Fruit fly (Drosophila melanogaster) whole organism, prepupa: ENCODE results near the gene vex.
"Not testable (repeated sequence)": the region's sequence is repeated elsewhere in the genome, so short reads cannot be mapped to it uniquely, and the experiment has no call there.

ENCODE experiments used
- CG15336 ChIP-seq: fragments of 200-800 bp; sonication (Bioruptor generic); IDR thresholded peaks from 2 replicates; pipeline ENCODE4 v1.3.6; 2022; ENCODE audit warnings: missing biosample characterization, missing genetic modification characterization
- CG8632 ChIP-seq: fragments of 200-800 bp; sonication (Bioruptor generic); optimal IDR thresholded peaks from 3 replicates; lab custom pipeline; 2016; ENCODE audit warnings: missing biosample characterization, missing genetic modification characterization
- Lpt ChIP-seq: fragments of 200-800 bp; sonication (Bioruptor generic); optimal IDR thresholded peaks from 3 replicates; lab custom pipeline; 2016; ENCODE audit warnings: missing biosample characterization, missing genetic modification characterization
- OdsH ChIP-seq: fragments of 200-800 bp; sonication (Bioruptor generic); optimal IDR thresholded peaks from 3 replicates; lab custom pipeline; 2016; ENCODE audit warnings: missing biosample characterization, missing genetic modification characterization
- Sox15 ChIP-seq: fragments of 200-800 bp; sonication (Bioruptor generic); optimal IDR thresholded peaks from 3 replicates; lab custom pipeline; 2016; ENCODE audit warnings: missing biosample characterization, missing genetic modification characterization
- fd59A ChIP-seq: fragments of 200-800 bp; sonication (Bioruptor generic); optimal IDR thresholded peaks from 2 replicates; lab custom pipeline; 2017; ENCODE audit warnings: missing biosample characterization, mild to moderate bottlenecking, missing genetic modification characterization, missing genetic modification reagents
- pdm3 ChIP-seq: fragments of 200-800 bp; sonication (Bioruptor generic); optimal IDR thresholded peaks from 3 replicates; lab custom pipeline; 2016; ENCODE audit warnings: missing biosample characterization, missing genetic modification characterization

DNA sequence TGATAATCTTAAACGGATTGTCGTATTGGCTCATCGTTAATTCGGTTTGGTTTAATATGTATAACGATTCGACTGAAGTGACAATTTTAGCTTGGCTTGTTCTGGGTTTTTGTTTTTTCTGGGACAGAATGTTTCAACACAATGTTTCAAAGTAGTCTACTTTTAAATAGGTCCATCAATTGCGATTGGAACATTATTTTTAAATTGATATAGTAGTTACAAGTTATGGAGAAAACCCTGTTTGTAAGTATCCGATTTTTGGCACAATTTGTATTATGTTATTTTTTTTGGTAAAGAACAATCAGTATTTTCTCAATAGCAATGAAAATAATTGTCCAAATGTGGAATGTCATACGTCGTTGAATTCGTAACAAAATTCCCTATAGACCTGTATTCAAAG, 88.8 kb downstream of the vex start, which contains the start of gene Rab9Fa:
- TF ChIP-seq CG8632 (GFP tag; lab: Kevin White, UChicago); CG15336; OdsH (GFP tag; lab: Kevin White, UChicago); fd59A (GFP tag; lab: Kevin White, UChicago); Sox15; pdm3 (GFP tag; lab: Kevin White, UChicago); Lpt (GFP tag; lab: Kevin White, UChicago): not testable (repeated sequence)
